Worm (Caenorhabditis elegans) whole organism, L1 larva: ENCODE measurements around the gene F35E8.13.

Experiments
- alr-1 ChIP-seq: fragments of 200-800 bp; sonication (Bioruptor generic); optimal IDR thresholded peaks from 2 replicates; lab custom pipeline; 2018; ENCODE audit warnings: borderline replicate concordance, mild to moderate bottlenecking, missing genetic modification characterization, missing compliant biosample characterization
- blmp-1 ChIP-seq: fragments of 150-350 bp; optimal IDR thresholded peaks from 2 replicates; lab custom pipeline; 2014; ENCODE audit warnings: missing biosample characterization, missing genetic modification characterization
- ceh-8 ChIP-seq: fragments of 200-800 bp; sonication (Bioruptor generic); optimal IDR thresholded peaks from 2 replicates; lab custom pipeline; 2018; ENCODE audit warnings: mild to moderate bottlenecking, missing genetic modification characterization, moderate library complexity, missing compliant biosample characterization
- ceh-82 ChIP-seq, 3 experiments: fragments of 150-350 bp in 1 of 3; sonication (generic microtip) in 2 of 3; optimal IDR thresholded peaks; 2 replicates each; lab custom pipeline; 2014 to 2017; ENCODE audit warnings: missing biosample characterization in 3 of 3, missing genetic modification characterization in 3 of 3
- ceh-88 ChIP-seq: fragments of 200-800 bp; sonication (Bioruptor generic); IDR thresholded peaks from 2 replicates; pipeline ENCODE4 v1.3.6; 2022; ENCODE audit warnings: missing genetic modification characterization, missing compliant biosample characterization
- ceh-90 ChIP-seq: sonication (generic microtip); optimal IDR thresholded peaks from 2 replicates; lab custom pipeline; 2016; ENCODE audit warnings: missing genetic modification characterization, missing compliant biosample characterization
- efl-1 ChIP-seq, 4 experiments: fragments of 150-350 bp; optimal IDR thresholded peaks in 3 of 4; peaks in 1 of 4; 1 replicate in 1 of 4; 2 replicates in 3 of 4; lab custom pipeline; 2014; ENCODE audit warnings: missing biosample characterization in 2 of 4, missing genetic modification characterization in 2 of 4, missing genetic modification reagents in 2 of 4
- efl-3 ChIP-seq: fragments of 200-800 bp; sonication (Bioruptor generic); optimal IDR thresholded peaks from 2 replicates; lab custom pipeline; 2018; ENCODE audit warnings: mild to moderate bottlenecking, missing genetic modification characterization, missing compliant biosample characterization
- egl-27 ChIP-seq, 2 experiments: fragments of 150-350 bp in 1 of 2; sonication (generic microtip); optimal IDR thresholded peaks; 3 replicates each; lab custom pipeline; 2017 to 2018; ENCODE audit warnings: missing biosample characterization in 2 of 2, missing genetic modification characterization in 2 of 2, missing genetic modification reagents in 2 of 2
- elt-2 ChIP-seq: sonication (generic microtip); optimal IDR thresholded peaks from 2 replicates; lab custom pipeline; 2016; ENCODE audit warnings: missing genetic modification characterization, mild to moderate bottlenecking, inconsistent platforms, missing compliant biosample characterization, missing genetic modification reagents
- elt-3 ChIP-seq, 6 experiments: fragments of 150-350 bp in 1 of 6; sonication (generic microtip); optimal IDR thresholded peaks; 2 replicates each; lab custom pipeline; 2017 to 2018; ENCODE audit warnings: missing biosample characterization in 6 of 6, missing genetic modification characterization in 6 of 6, inconsistent platforms in 1 of 6
- ets-5 ChIP-seq: fragments of 200-800 bp; sonication (Bioruptor generic); IDR thresholded peaks from 2 replicates; pipeline ENCODE4 v1.3.6; 2022; ENCODE audit warnings: missing genetic modification characterization, missing compliant biosample characterization
- fkh-10 ChIP-seq: sonication (generic microtip); optimal IDR thresholded peaks from 2 replicates; lab custom pipeline; 2017; ENCODE audit warnings: missing biosample characterization, missing genetic modification reagents, missing genetic modification characterization
- grh-1 ChIP-seq: fragments of 200-800 bp; sonication (Bioruptor generic); IDR thresholded peaks from 2 replicates; pipeline ENCODE4 v1.3.6; 2022; ENCODE audit warnings: missing genetic modification reagents, missing genetic modification characterization, missing compliant biosample characterization
- hlh-17 ChIP-seq: fragments of 200-800 bp; sonication (Bioruptor generic); optimal IDR thresholded peaks from 2 replicates; lab custom pipeline; 2018; ENCODE audit warnings: missing genetic modification characterization, mild to moderate bottlenecking, missing compliant biosample characterization, moderate library complexity, borderline replicate concordance
- hlh-4 ChIP-seq: sonication (generic microtip); optimal IDR thresholded peaks from 2 replicates; lab custom pipeline; 2016; ENCODE audit warnings: mild to moderate bottlenecking, missing genetic modification characterization, missing compliant biosample characterization
- hpl-2 ChIP-seq: fragments of 150-350 bp; optimal IDR thresholded peaks from 2 replicates; lab custom pipeline; 2014; ENCODE audit warnings: missing biosample characterization, missing genetic modification reagents, missing genetic modification characterization
- isw-1 ChIP-seq: fragments of 200-800 bp; sonication (Bioruptor generic); IDR thresholded peaks from 2 replicates; pipeline ENCODE4 v1.3.6; 2022; ENCODE audit warnings: missing genetic modification characterization, missing compliant biosample characterization
- lin-14 ChIP-seq: fragments of 200-800 bp; sonication (Bioruptor generic); optimal IDR thresholded peaks from 2 replicates; lab custom pipeline; 2018; ENCODE audit warnings: mild to moderate bottlenecking, missing genetic modification characterization, moderate library complexity, missing compliant biosample characterization
- lin-35 ChIP-seq, 2 experiments: fragments of 150-350 bp; optimal IDR thresholded peaks; 2 replicates each; lab custom pipeline; 2014; ENCODE audit warnings: missing biosample characterization in 2 of 2, missing genetic modification characterization in 2 of 2, missing genetic modification reagents in 2 of 2
- lin-39 ChIP-seq: fragments of 150-350 bp; optimal IDR thresholded peaks from 2 replicates; lab custom pipeline; 2014; ENCODE audit warnings: missing biosample characterization, missing genetic modification reagents, missing genetic modification characterization
- lir-3 ChIP-seq: sonication (generic microtip); optimal IDR thresholded peaks from 2 replicates; lab custom pipeline; 2016; ENCODE audit warnings: mild to moderate bottlenecking, missing genetic modification characterization, moderate library complexity, missing compliant biosample characterization; ENCODE audit not compliant: poor library complexity
- lsy-2 ChIP-seq, 2 experiments: fragments of 150-350 bp; optimal IDR thresholded peaks; 2 replicates each; lab custom pipeline; 2014; ENCODE audit warnings: missing biosample characterization in 2 of 2, missing genetic modification characterization in 2 of 2
- mdl-1 ChIP-seq, 2 experiments: fragments of 150-350 bp; optimal IDR thresholded peaks; 2 replicates each; lab custom pipeline; 2014 to 2017; ENCODE audit warnings: missing biosample characterization in 2 of 2, missing genetic modification characterization in 2 of 2, inconsistent platforms in 1 of 2
- mef-2 ChIP-seq: fragments of 150-350 bp; optimal IDR thresholded peaks from 2 replicates; lab custom pipeline; 2014; ENCODE audit warnings: missing biosample characterization, missing genetic modification characterization
- mep-1 ChIP-seq: fragments of 150-350 bp; optimal IDR thresholded peaks from 2 replicates; lab custom pipeline; 2014; ENCODE audit warnings: missing biosample characterization, missing genetic modification characterization
- nhr-19 ChIP-seq: fragments of 200-800 bp; sonication (Bioruptor generic); conservative IDR thresholded peaks from 2 replicates; pipeline ENCODE4 v1.3.6; 2022; ENCODE audit warnings: missing genetic modification characterization, missing compliant biosample characterization
- nhr-20 ChIP-seq: sonication (generic microtip); optimal IDR thresholded peaks from 2 replicates; lab custom pipeline; 2016; ENCODE audit warnings: mild to moderate bottlenecking, missing genetic modification characterization, missing compliant biosample characterization
- nhr-28 ChIP-seq: fragments of 150-350 bp; optimal IDR thresholded peaks from 2 replicates; lab custom pipeline; 2014; ENCODE audit warnings: missing biosample characterization, missing genetic modification characterization
- nhr-47 ChIP-seq: sonication (generic microtip); optimal IDR thresholded peaks from 2 replicates; lab custom pipeline; 2016; ENCODE audit warnings: mild to moderate bottlenecking, missing genetic modification characterization, moderate library complexity, missing compliant biosample characterization
- nhr-71 ChIP-seq: sonication (generic microtip); optimal IDR thresholded peaks from 2 replicates; lab custom pipeline; 2016; ENCODE audit warnings: mild to moderate bottlenecking, missing genetic modification characterization, moderate library complexity, missing compliant biosample characterization
- nhr-77 ChIP-seq: fragments of 150-350 bp; optimal IDR thresholded peaks from 2 replicates; lab custom pipeline; 2014; ENCODE audit warnings: missing biosample characterization, missing genetic modification characterization
- nhr-84 ChIP-seq: sonication (generic microtip); optimal IDR thresholded peaks from 2 replicates; lab custom pipeline; 2017; ENCODE audit warnings: missing biosample characterization, missing genetic modification characterization
- nhr-85 ChIP-seq: sonication (generic microtip); peaks from one replicate; lab custom pipeline; 2016; ENCODE audit warnings: missing genetic modification characterization, inconsistent platforms, missing compliant biosample characterization
- nhr-90 ChIP-seq: sonication (generic microtip); optimal IDR thresholded peaks from 2 replicates; lab custom pipeline; 2016; ENCODE audit warnings: mild to moderate bottlenecking, missing genetic modification characterization, missing compliant biosample characterization; ENCODE audit not compliant: poor library complexity
- pag-3 ChIP-seq: sonication (generic microtip); optimal IDR thresholded peaks from 2 replicates; lab custom pipeline; 2017; ENCODE audit warnings: missing genetic modification characterization, mild to moderate bottlenecking, missing compliant biosample characterization, antibody characterized with exemption, borderline replicate concordance; ENCODE audit not compliant: insufficient read depth
- pqm-1 ChIP-seq: sonication (generic microtip); optimal IDR thresholded peaks from 3 replicates; lab custom pipeline; 2017; ENCODE audit warnings: missing biosample characterization, missing genetic modification characterization
- skn-1 ChIP-seq: fragments of 150-350 bp; optimal IDR thresholded peaks from 2 replicates; lab custom pipeline; 2014; ENCODE audit warnings: missing biosample characterization, missing genetic modification characterization
- snpc-4 ChIP-seq: fragments of 150-350 bp; optimal IDR thresholded peaks from 2 replicates; lab custom pipeline; 2014; ENCODE audit warnings: missing biosample characterization, missing genetic modification characterization
- snu-23 ChIP-seq: sonication (generic microtip); optimal IDR thresholded peaks from 2 replicates; lab custom pipeline; 2016; ENCODE audit warnings: missing genetic modification characterization, missing compliant biosample characterization
- sptf-1 ChIP-seq: fragments of 150-350 bp; optimal IDR thresholded peaks from 2 replicates; lab custom pipeline; 2014; ENCODE audit warnings: missing biosample characterization, missing genetic modification characterization
- tbx-2 ChIP-seq: sonication (generic microtip); optimal IDR thresholded peaks from 2 replicates; lab custom pipeline; 2016; ENCODE audit warnings: missing genetic modification characterization, missing compliant biosample characterization
- tlp-1 ChIP-seq: fragments of 150-350 bp; optimal IDR thresholded peaks from 2 replicates; lab custom pipeline; 2014; ENCODE audit warnings: missing biosample characterization, missing genetic modification characterization
- unc-130 ChIP-seq: fragments of 150-350 bp; optimal IDR thresholded peaks from 2 replicates; lab custom pipeline; 2017; ENCODE audit warnings: missing biosample characterization, missing genetic modification characterization, inconsistent platforms
- unc-62 ChIP-seq: fragments of 150-350 bp; optimal IDR thresholded peaks from 2 replicates; lab custom pipeline; 2014; ENCODE audit warnings: missing biosample characterization, missing genetic modification reagents, missing genetic modification characterization
- unc-86 ChIP-seq: sonication (generic microtip); optimal IDR thresholded peaks from 2 replicates; lab custom pipeline; 2016; ENCODE audit warnings: missing genetic modification characterization, missing compliant biosample characterization
- zag-1 ChIP-seq: fragments of 150-350 bp; optimal IDR thresholded peaks from 2 replicates; lab custom pipeline; 2014; ENCODE audit warnings: missing biosample characterization, missing genetic modification characterization
- zip-4 ChIP-seq: fragments of 200-800 bp; sonication (Bioruptor generic); optimal IDR thresholded peaks from 2 replicates; lab custom pipeline; 2018; ENCODE audit warnings: mild to moderate bottlenecking, missing genetic modification characterization, moderate library complexity, missing compliant biosample characterization
- ztf-4 ChIP-seq: fragments of 150-350 bp; optimal IDR thresholded peaks from 2 replicates; lab custom pipeline; 2014; ENCODE audit warnings: missing biosample characterization, missing genetic modification characterization

The F35E8.13 gene

ce11 chrV:15885967-15886366, 37.1 kb upstream of the F35E8.13 start, which contains the start of gene T06C12.9:
TSS of gene T06C12.9 (minus strand) at chrV:15886067.
- no peak for TF ChIP-seq ceh-82 (tag; optimal IDR thresholded peaks at IDR 0.05; lab: Kevin White, UChicago)
- no peak for TF ChIP-seq lin-39 (tag; lab: Kevin White, UChicago)
- TF ChIP-seq blmp-1 (tag; lab: Kevin White, UChicago) = no peak
- TF ChIP-seq nhr-85 (tag; lab: Kevin White, UChicago) = peak; percentile 20
- TF ChIP-seq fkh-10 = no peak
- TF ChIP-seq nhr-77 (tag; lab: Kevin White, UChicago) = no peak
- TF ChIP-seq efl-1 (optimal IDR thresholded peaks at IDR 0.05; lab: Kevin White, UChicago) = no peak
- TF ChIP-seq efl-1 (GFP tag; optimal IDR thresholded peaks at IDR 0.05 in 1 of 2; lab: Kevin White, UChicago) = no peak
- no peak for TF ChIP-seq tlp-1

ce11 chrV:15887708-15888295, 35.3 kb upstream of the F35E8.13 start:
- TF ChIP-seq efl-3 (GFP tag; lab: Kevin White, UChicago) (no peak), unc-130 (no peak), tlp-1 (peak; percentile 19), pag-3 (no peak), lir-3 (no peak), ceh-88 (GFP tag; lab: Robert Waterston, UW) (no peak), mep-1 (tag; lab: Kevin White, UChicago) (no peak), unc-62 (GFP tag; lab: Kevin White, UChicago) (no peak), hlh-4 (tag; lab: Kevin White, UChicago) (no peak), snpc-4 (no peak), tbx-2 (tag; lab: Kevin White, UChicago) (no peak), ceh-8 (GFP tag; lab: Kevin White, UChicago) (no peak), ztf-4 (tag; lab: Kevin White, UChicago) (no peak), pqm-1 (no peak), lin-35 (GFP tag; optimal IDR thresholded peaks at IDR 0.05; lab: Kevin White, UChicago) (peak in 1 of 2 experiments; percentile 25), hlh-17 (GFP tag; lab: Kevin White, UChicago) (no peak), nhr-28 (no peak), skn-1 (tag; lab: Kevin White, UChicago) (no peak), elt-3 (tag; optimal IDR thresholded peaks at IDR 0.05; lab: Kevin White, UChicago) (no peak), sptf-1 (no peak), grh-1 (GFP tag; lab: Robert Waterston, UW) (no peak), mef-2 (no peak), lin-14 (GFP tag; lab: Kevin White, UChicago) (no peak), zip-4 (GFP tag; lab: Kevin White, UChicago) (no peak), snu-23 (GFP tag; lab: Kevin White, UChicago) (no peak), unc-86 (tag; lab: Kevin White, UChicago) (no peak), hpl-2 (GFP tag; lab: Kevin White, UChicago) (no peak), nhr-85 (tag; lab: Kevin White, UChicago) (no peak), alr-1 (tag; lab: Kevin White, UChicago) (no peak), mdl-1 (tag; optimal IDR thresholded peaks at IDR 0.05; lab: Kevin White, UChicago) (no peak), elt-2 (tag; lab: Kevin White, UChicago) (peak; percentile 87), isw-1 (GFP tag; lab: Robert Waterston, UW) (no peak), nhr-47 (tag; lab: Kevin White, UChicago) (no peak), zag-1 (tag; lab: Kevin White, UChicago) (no peak), nhr-19 (no peak), fkh-10 (no peak), nhr-71 (no peak), lsy-2 (tag; optimal IDR thresholded peaks at IDR 0.05; lab: Kevin White, UChicago) (no peak), nhr-84 (tag; lab: Kevin White, UChicago) (no peak), ceh-90 (tag; lab: Kevin White, UChicago) (no peak), nhr-90 (tag; lab: Kevin White, UChicago) (peak; percentile 18), nhr-20 (tag; lab: Kevin White, UChicago) (peak; percentile 24), ets-5 (GFP tag; lab: Robert Waterston, UW) (no peak), egl-27 (tag; optimal IDR thresholded peaks at IDR 0.05; lab: Kevin White, UChicago) (no peak)
